Fruit fly (Drosophila melanogaster): Measurements from ENCODE around the gene CRMP.

- TF ChIP-seq Mnt (GFP tag; optimal IDR thresholded peaks at IDR 0.05) (no peak), kay (GFP tag; ENCODE audit: borderline replicate concordance) (no peak), Clk (GFP tag; optimal IDR thresholded peaks at IDR 0.05) (no peak), CG12768 (GFP tag; optimal IDR thresholded peaks at IDR 0.05) (no peak), Hr96 (GFP tag; optimal IDR thresholded peaks at IDR 0.05) (no peak), pad (GFP tag; optimal IDR thresholded peaks at IDR 0.05) (no peak), CG7101 (tag; optimal IDR thresholded peaks at IDR 0.05) (no peak), CG11617 (GFP tag; optimal IDR thresholded peaks at IDR 0.05) (no peak), ovo (GFP tag; optimal IDR thresholded peaks at IDR 0.05) (no peak), CG14711 (tag; optimal IDR thresholded peaks at IDR 0.05) (no peak), CG1620 (GFP tag; optimal IDR thresholded peaks at IDR 0.05) (no peak), tj (GFP tag; optimal IDR thresholded peaks at IDR 0.05) (no peak), cic (GFP tag; optimal IDR thresholded peaks at IDR 0.05) (no peak), toe (GFP tag; optimal IDR thresholded peaks at IDR 0.05) (no peak)
These were observed 17.7 kb downstream of the CRMP start, which contains the start of gene PolZ2 for dm6 chr3R:5588573-5588972.

Data from whole organism, adult.